Worm (Caenorhabditis elegans): Measurements from ENCODE around the gene fubl-2.
A peak's percentile ranks its signal among the peaks of the same experiment; 100 is the strongest.

fubl-2 gene

DNA sequence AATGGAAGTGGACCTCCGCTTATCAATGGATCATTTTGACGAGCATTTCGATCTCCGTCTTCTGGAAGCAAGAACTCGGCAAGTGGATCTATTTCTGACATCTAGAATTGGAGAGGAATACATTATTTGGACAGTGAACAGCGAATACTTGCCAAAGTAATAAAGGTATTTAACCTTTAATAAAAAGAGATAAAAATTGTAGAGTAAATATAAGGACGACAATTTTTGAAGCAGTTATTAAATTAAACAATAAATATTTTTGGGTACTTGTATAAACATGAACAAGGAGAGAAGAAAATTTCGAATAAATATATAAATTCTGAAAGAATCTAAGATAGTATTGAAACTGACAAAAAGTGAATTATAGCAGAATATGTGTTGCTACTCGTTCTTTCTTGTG is 15.1 kb downstream of the fubl-2 start, which contains the start of gene lin-37:
lin-37 (minus strand) TSS at position 101 of the 400 bp plus-strand sequence.
- TF ChIP-seq nhr-237 (tag; optimal IDR thresholded peaks at IDR 0.05): no peak
- TF ChIP-seq lin-39 (tag; optimal IDR thresholded peaks at IDR 0.05): no peak
- no peak for TF ChIP-seq R02D3.7 (tag; optimal IDR thresholded peaks at IDR 0.05)
- no peak for TF ChIP-seq lsy-2 (tag; optimal IDR thresholded peaks at IDR 0.05)
- no peak for TF ChIP-seq nhr-129 (tag; optimal IDR thresholded peaks at IDR 0.05)
- TF ChIP-seq egl-27 (tag; optimal IDR thresholded peaks at IDR 0.05): no peak
- TF ChIP-seq zag-1 (tag; optimal IDR thresholded peaks at IDR 0.05): no peak

DNA sequence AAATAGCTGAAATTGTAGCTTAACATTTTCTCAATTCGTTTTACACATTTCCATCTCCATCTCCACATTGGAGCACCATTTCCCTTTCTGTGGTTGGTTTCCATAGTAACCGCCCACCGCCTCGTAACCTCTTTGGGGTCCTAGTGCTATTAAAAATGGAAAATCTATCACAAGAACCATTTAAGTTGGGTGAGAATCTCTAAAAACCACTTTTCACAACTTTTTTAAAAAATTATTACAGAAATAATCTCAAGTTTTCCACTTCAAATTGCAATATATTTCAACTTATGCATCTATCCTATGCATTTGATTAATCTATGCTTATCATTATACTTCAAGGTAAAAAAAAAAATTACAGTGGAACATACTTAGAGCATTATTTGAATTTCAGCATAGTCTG is 17.6 kb downstream of the fubl-2 start, which contains the start of gene tmem-17:
tmem-17 (plus strand) TSS at position 301 of the 400 bp plus-strand sequence.
- TF ChIP-seq nhr-21 (tag; optimal IDR thresholded peaks at IDR 0.05) (no peak), nhr-129 (tag; optimal IDR thresholded peaks at IDR 0.05) (no peak), sem-4 (tag; optimal IDR thresholded peaks at IDR 0.05) (no peak), R02D3.7 (tag; optimal IDR thresholded peaks at IDR 0.05) (no peak), skn-1 (tag; optimal IDR thresholded peaks at IDR 0.05) (no peak), lin-13 (GFP tag; optimal IDR thresholded peaks at IDR 0.05) (no peak), unc-39 (tag; optimal IDR thresholded peaks at IDR 0.05) (no peak), nhr-237 (tag; optimal IDR thresholded peaks at IDR 0.05) (no peak), mdl-1 (tag; optimal IDR thresholded peaks at IDR 0.05) (no peak), lin-11 (tag; optimal IDR thresholded peaks at IDR 0.05) (no peak), ZK546.5 (tag; optimal IDR thresholded peaks at IDR 0.05) (no peak), lsy-2 (tag; optimal IDR thresholded peaks at IDR 0.05) (no peak), aly-2 (tag; optimal IDR thresholded peaks at IDR 0.05) (no peak), mbf-1 (tag; optimal IDR thresholded peaks at IDR 0.05) (no peak), nhr-6 (tag; optimal IDR thresholded peaks at IDR 0.05) (no peak), sma-9 (GFP tag; optimal IDR thresholded peaks at IDR 0.05) (no peak), sma-9 (tag; optimal IDR thresholded peaks at IDR 0.05) (no peak), gmeb-1 (tag; optimal IDR thresholded peaks at IDR 0.05) (no peak), alr-1 (tag; optimal IDR thresholded peaks at IDR 0.05) (no peak), nhr-25 (tag; optimal IDR thresholded peaks at IDR 0.05) (no peak), ztf-4 (tag; optimal IDR thresholded peaks at IDR 0.05) (no peak)

DNA sequence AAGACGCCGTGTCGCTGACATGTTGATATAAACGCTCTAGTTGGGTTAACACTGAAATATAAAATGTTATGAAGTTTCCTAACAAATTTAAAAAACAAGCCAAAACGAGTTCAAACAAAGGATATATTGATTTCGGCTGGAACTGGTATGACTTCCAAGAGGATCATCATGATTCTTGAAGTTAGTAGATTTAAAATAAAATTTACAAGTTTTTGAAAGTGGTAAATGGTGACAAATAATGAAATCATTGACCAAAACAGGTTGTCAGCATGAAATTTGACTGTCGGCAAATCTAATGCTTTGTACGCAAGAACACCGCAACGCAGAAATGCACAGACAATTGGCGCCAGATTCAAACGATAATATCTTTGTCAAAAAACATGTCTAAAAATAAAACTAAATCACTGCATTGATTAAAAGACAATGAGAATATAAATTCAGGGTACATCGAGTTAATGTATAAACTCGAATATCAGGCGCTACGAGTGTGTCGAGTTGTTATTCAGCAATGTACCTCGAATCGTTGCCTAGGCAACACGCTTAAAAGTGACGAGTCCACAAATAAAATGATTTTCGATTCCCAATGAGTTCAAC is 18.9 kb downstream of the fubl-2 start, which contains the start of the genes ubc-18 and R01H2.8:
ubc-18 (minus strand) TSS at position 51 of the 594 bp plus-strand sequence.
R01H2.8 (plus strand) TSS at position 544 of the 594 bp plus-strand sequence.
- TF ChIP-seq nhr-129 (tag; optimal IDR thresholded peaks at IDR 0.05): peak; percentile 68
- TF ChIP-seq zag-1 (tag; optimal IDR thresholded peaks at IDR 0.05): no peak
- no peak for TF ChIP-seq ceh-16 (tag; optimal IDR thresholded peaks at IDR 0.05)
- TF ChIP-seq sma-3 (GFP tag; optimal IDR thresholded peaks at IDR 0.05): no peak
- no peak for TF ChIP-seq Y55F3AM.14 (GFP tag; optimal IDR thresholded peaks at IDR 0.05)
- no peak for TF ChIP-seq elt-3 (tag; optimal IDR thresholded peaks at IDR 0.05)
- no peak for TF ChIP-seq ztf-11 (tag; optimal IDR thresholded peaks at IDR 0.05)
- peak; percentile 41 for TF ChIP-seq crh-2 (tag; optimal IDR thresholded peaks at IDR 0.05)
- TF ChIP-seq elt-1 (tag; optimal IDR thresholded peaks at IDR 0.05): no peak
- TF ChIP-seq nhr-77 (tag; optimal IDR thresholded peaks at IDR 0.05): no peak
- no peak for TF ChIP-seq ztf-4 (tag; optimal IDR thresholded peaks at IDR 0.05)
- TF ChIP-seq R02D3.7 (tag; optimal IDR thresholded peaks at IDR 0.05): no peak
- no peak for TF ChIP-seq dmd-4 (tag; optimal IDR thresholded peaks at IDR 0.05)
- TF ChIP-seq blmp-1 (tag; optimal IDR thresholded peaks at IDR 0.05; ENCODE audit: insufficient read depth): no peak
- no peak for TF ChIP-seq unc-62 (GFP tag; optimal IDR thresholded peaks at IDR 0.05)
- TF ChIP-seq nhr-237 (tag; optimal IDR thresholded peaks at IDR 0.05): no peak
- TF ChIP-seq nhr-10 (tag; optimal IDR thresholded peaks at IDR 0.05): no peak
- no peak for TF ChIP-seq skn-1 (tag; optimal IDR thresholded peaks at IDR 0.05)
- no peak for TF ChIP-seq lin-13 (GFP tag; optimal IDR thresholded peaks at IDR 0.05)
- no peak for TF ChIP-seq nhr-6 (tag; optimal IDR thresholded peaks at IDR 0.05)
- no peak for TF ChIP-seq aly-2 (tag; optimal IDR thresholded peaks at IDR 0.05)
- no peak for TF ChIP-seq nhr-25 (tag; optimal IDR thresholded peaks at IDR 0.05)
- TF ChIP-seq gmeb-1 (tag; optimal IDR thresholded peaks at IDR 0.05): peak; percentile 88
- TF ChIP-seq lin-39 (tag; optimal IDR thresholded peaks at IDR 0.05): no peak
- TF ChIP-seq lin-11 (tag; optimal IDR thresholded peaks at IDR 0.05): no peak
- no peak for TF ChIP-seq alr-1 (tag; optimal IDR thresholded peaks at IDR 0.05)
- TF ChIP-seq egl-27 (tag; optimal IDR thresholded peaks at IDR 0.05): peak; percentile 17
- no peak for TF ChIP-seq peb-1 (tag; optimal IDR thresholded peaks at IDR 0.05)
- TF ChIP-seq F13H6.1 (tag; optimal IDR thresholded peaks at IDR 0.05): no peak
- no peak for TF ChIP-seq nhr-23 (tag; optimal IDR thresholded peaks at IDR 0.05)
- TF ChIP-seq unc-39 (tag; optimal IDR thresholded peaks at IDR 0.05): no peak
- no peak for TF ChIP-seq mbf-1 (tag; optimal IDR thresholded peaks at IDR 0.05)
- TF ChIP-seq fos-1 (tag; optimal IDR thresholded peaks at IDR 0.05): no peak
- no peak for TF ChIP-seq mab-5 (tag; optimal IDR thresholded peaks at IDR 0.05)
- no peak for TF ChIP-seq nhr-12 (tag; optimal IDR thresholded peaks at IDR 0.05)
- TF ChIP-seq mdl-1 (tag; optimal IDR thresholded peaks at IDR 0.05): no peak
- TF ChIP-seq ama-1 (optimal IDR thresholded peaks at IDR 0.05): no peak
- no peak for TF ChIP-seq ceh-82 (tag; optimal IDR thresholded peaks at IDR 0.05)
- TF ChIP-seq snpc-4 (tag; optimal IDR thresholded peaks at IDR 0.05): no peak
- peak in 1 of 2 experiments; percentile 68 for TF ChIP-seq lsy-2 (tag; optimal IDR thresholded peaks at IDR 0.05)
- TF ChIP-seq sem-4 (tag; optimal IDR thresholded peaks at IDR 0.05): no peak
- TF ChIP-seq sma-9 (GFP tag; optimal IDR thresholded peaks at IDR 0.05): peak; percentile 6
- no peak for TF ChIP-seq sma-9 (tag; optimal IDR thresholded peaks at IDR 0.05)
- no peak for TF ChIP-seq ztf-1 (GFP tag; conservative IDR thresholded peaks at IDR 0.05)
- TF ChIP-seq nhr-11 (tag; optimal IDR thresholded peaks at IDR 0.05): no peak
